Worm (Caenorhabditis elegans): ENCODE results near the gene C36E8.6.

- TF ChIP-seq skn-1 (tag; optimal IDR thresholded peaks at IDR 0.05), result no peak
- no peak for TF ChIP-seq nhr-11 (tag; optimal IDR thresholded peaks at IDR 0.05)
- no peak for TF ChIP-seq snpc-4 (tag; optimal IDR thresholded peaks at IDR 0.05)
- TF ChIP-seq F26F4.8 (GFP tag; conservative IDR thresholded peaks at IDR 0.05), result no peak
- TF ChIP-seq R02D3.7 (tag; optimal IDR thresholded peaks at IDR 0.05), result no peak
- no peak for TF ChIP-seq ceh-44 (GFP tag; IDR thresholded peaks at IDR 0.05)
Measured at ce11 chrIII:3954828-3955227, 33.0 kb upstream of the C36E8.6 start.

Data from whole organism, L4 larva.